Fruit fly (Drosophila melanogaster): ENCODE results near the gene Polr3C.

Polr3C gene

DNA sequence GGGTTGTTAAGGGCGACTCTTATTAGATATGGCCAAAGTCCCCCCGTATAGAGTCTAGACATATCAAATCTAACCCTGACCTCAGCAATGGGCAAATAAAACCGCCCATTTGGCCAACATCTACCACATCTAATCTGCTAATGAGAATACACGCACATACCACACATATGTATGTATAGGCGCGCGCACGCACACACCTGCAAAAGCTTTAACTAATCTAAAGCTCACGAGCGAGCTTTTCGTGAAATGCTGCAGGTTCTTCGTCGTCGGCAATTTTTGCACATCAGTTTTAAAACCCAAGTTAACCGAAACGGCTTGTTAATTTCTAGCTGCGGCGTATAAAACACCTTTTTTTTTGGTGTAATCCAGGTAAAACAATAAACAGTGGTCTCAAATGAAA is 16.4 kb upstream of the Polr3C start (continued):
- TF ChIP-seq nmo (GFP tag; optimal IDR thresholded peaks at IDR 0.05) (no peak), Myb (GFP tag; optimal IDR thresholded peaks at IDR 0.05) (no peak), CG2678 (tag; optimal IDR thresholded peaks at IDR 0.05) (no peak), tna (GFP tag; IDR thresholded peaks at IDR 0.05; ENCODE audit: partially characterized antibody) (0 out of 2 replicates have a peak, but pooled peaks have one; percentile 37), jing (GFP tag; optimal IDR thresholded peaks at IDR 0.05) (no peak), Hr78 (GFP tag; optimal IDR thresholded peaks at IDR 0.05) (peak in 1 of 2 experiments; percentile 12)

DNA sequence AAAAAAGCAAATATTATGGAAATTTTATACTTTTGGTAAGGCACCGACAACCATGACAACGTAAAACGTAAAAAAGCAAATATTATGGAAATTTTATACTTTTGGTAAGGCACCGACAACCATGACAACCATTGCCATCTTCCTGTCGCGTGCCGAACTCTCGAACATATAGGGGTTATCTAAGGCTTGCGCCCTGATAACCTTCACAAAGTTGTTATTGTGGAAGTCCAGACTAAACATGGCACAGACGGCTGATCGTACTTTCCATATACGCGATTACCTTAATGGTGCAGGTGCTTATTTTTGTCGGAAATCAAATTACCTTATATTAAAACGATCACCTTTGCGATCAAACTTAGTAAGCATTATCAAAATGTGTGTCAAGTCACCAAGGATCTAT is 14.7 kb upstream of the Polr3C start:
- TF ChIP-seq zf30C (GFP tag; optimal IDR thresholded peaks at IDR 0.05), result no peak
- peak; percentile 29 for TF ChIP-seq CG7987 (GFP tag; optimal IDR thresholded peaks at IDR 0.05)
- TF ChIP-seq nerfin-1 (tag; optimal IDR thresholded peaks at IDR 0.05), result no peak
- TF ChIP-seq Hmx (GFP tag; optimal IDR thresholded peaks at IDR 0.05), result no peak
- TF ChIP-seq Dad (GFP tag; optimal IDR thresholded peaks at IDR 0.05), result no peak
- TF ChIP-seq Atf3 (GFP tag; optimal IDR thresholded peaks at IDR 0.05), result no peak
- no peak for TF ChIP-seq CG17829 (tag; optimal IDR thresholded peaks at IDR 0.05)
- no peak for TF ChIP-seq Mad (GFP tag; optimal IDR thresholded peaks at IDR 0.05)
- peak; percentile 12 for TF ChIP-seq exex (tag; optimal IDR thresholded peaks at IDR 0.05)
- TF ChIP-seq CG10431 (GFP tag; optimal IDR thresholded peaks at IDR 0.05), result no peak
- TF ChIP-seq gt (GFP tag; IDR thresholded peaks at IDR 0.05), result no peak
- no peak for TF ChIP-seq CG14050 (GFP tag; IDR thresholded peaks at IDR 0.05)
- TF ChIP-seq sens-2 (GFP tag; IDR thresholded peaks at IDR 0.05), result no peak

DNA sequence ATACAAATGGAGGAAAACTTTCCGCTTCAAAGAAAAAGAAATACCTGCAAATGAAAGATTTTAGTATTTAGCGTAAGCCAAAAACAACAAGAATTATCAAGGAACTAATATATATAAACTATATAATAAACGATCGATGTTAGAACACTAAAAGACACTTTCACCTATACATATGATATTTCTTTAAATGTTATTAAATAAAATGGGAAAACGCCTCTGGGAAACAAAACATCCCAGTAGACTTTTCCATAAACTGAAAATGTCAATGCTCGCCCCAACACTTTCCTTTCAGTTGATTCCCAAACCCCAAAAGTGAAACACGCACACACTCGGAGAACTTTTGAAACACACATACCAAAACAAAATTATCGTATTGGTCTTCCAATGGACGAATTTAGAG is 12.9 kb upstream of the Polr3C start, which contains the start of gene vrs:
Gene vrs (plus strand): TSS at position 301 of the 400 bp plus-strand sequence.
- no peak for TF ChIP-seq cas (GFP tag; IDR thresholded peaks at IDR 0.05)
- no peak for TF ChIP-seq CG16813 (GFP tag; IDR thresholded peaks at IDR 0.05; ENCODE audit: partially characterized antibody)
- no peak for TF ChIP-seq CG11695 (GFP tag; IDR thresholded peaks at IDR 0.05)
- TF ChIP-seq CG6272 (GFP tag; IDR thresholded peaks at IDR 0.05), result no peak
- no peak for TF ChIP-seq PHDP (tag; optimal IDR thresholded peaks at IDR 0.05)

DNA sequence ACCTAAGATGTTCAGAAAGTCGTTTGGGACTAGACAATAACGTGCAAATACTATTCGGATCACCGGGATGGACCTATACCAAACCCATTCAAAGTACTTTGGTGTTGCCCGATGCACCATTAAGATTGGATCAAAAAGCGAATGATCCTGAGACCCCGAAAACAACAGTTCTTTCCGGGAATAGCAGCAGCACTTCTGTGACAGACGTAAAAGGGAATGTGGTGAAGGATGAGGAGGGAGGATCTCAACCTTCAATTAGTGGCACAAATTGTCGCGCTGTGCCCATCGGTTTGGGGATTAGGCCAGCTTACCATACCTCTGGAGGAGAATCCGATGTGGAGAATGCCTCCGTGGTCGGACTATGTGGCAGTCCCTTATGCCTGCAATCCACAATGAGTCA is 11.9 kb upstream of the Polr3C start:
- peak; percentile 92 for TF ChIP-seq Ets65A (GFP tag)
- no peak for TF ChIP-seq CG10321 (GFP tag; IDR thresholded peaks at IDR 0.05)

DNA sequence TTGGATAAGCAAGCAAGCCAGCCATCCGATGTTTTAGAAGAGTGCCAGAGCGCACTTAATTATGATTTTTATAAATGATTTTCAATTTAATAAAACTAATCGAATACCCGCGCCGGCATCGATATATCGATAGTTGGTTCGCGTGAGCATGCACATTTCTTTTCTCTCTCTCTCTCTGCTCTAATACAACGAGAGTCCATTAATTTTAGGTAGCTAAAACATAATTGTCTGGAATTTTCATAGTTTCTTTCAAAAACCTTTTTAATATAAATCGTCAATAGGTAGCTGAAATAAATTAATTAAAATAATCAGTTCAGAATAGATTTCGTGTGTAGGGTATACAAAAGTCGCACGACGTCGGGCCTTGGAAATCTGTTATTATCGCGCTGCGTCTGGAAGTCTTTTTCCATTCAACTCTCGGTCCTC is 11.3 kb upstream of the Polr3C start, which contains the start of gene CG18549:
Gene CG18549 (plus strand): TSS at position 408 of the 426 bp plus-strand sequence.
- TF ChIP-seq CG8924 (tag; optimal IDR thresholded peaks at IDR 0.05) (peak; percentile 100), CG6765 (GFP tag; optimal IDR thresholded peaks at IDR 0.05) (peak; percentile 99), C15 (GFP tag; IDR thresholded peaks at IDR 0.05) (peak; percentile 99), CG4707 (GFP tag; optimal IDR thresholded peaks at IDR 0.05) (peak; percentile 99), exex (tag; optimal IDR thresholded peaks at IDR 0.05) (peak; percentile 99), CG6175 (GFP tag; IDR thresholded peaks at IDR 0.05) (peak; percentile 99), CG3281 (GFP tag; optimal IDR thresholded peaks at IDR 0.05) (peak; percentile 99), Ets65A (GFP tag) (peak; percentile 100), nerfin-1 (tag; optimal IDR thresholded peaks at IDR 0.05) (peak; percentile 100), CG32772 (GFP tag; IDR thresholded peaks at IDR 0.05) (peak; percentile 100), Sry-δ (GFP tag; optimal IDR thresholded peaks at IDR 0.05) (peak; percentile 87), Awh (GFP tag; IDR thresholded peaks at IDR 0.05) (peak; percentile 100), CG9437 (GFP tag; optimal IDR thresholded peaks at IDR 0.05) (peak; percentile 97), PHDP (tag; optimal IDR thresholded peaks at IDR 0.05) (peak; percentile 100), HmgZ (tag; optimal IDR thresholded peaks at IDR 0.05) (peak; percentile 100), CG12155 (GFP tag; optimal IDR thresholded peaks at IDR 0.05) (peak; percentile 99), slp2 (GFP tag; optimal IDR thresholded peaks at IDR 0.05) (peak; percentile 99), Meics (GFP tag; optimal IDR thresholded peaks at IDR 0.05) (peak; percentile 100), croc (GFP tag; conservative IDR thresholded peaks at IDR 0.05) (peak; percentile 100), pfk (GFP tag; optimal IDR thresholded peaks at IDR 0.05) (peak; percentile 79), CG10209 (GFP tag; optimal IDR thresholded peaks at IDR 0.05) (peak; percentile 100), Opbp (GFP tag; IDR thresholded peaks at IDR 0.05; ENCODE audit: partially characterized antibody) (peak; percentile 82)
